Fruit fly (Drosophila melanogaster): ENCODE measurements around the gene CG32189.

dm6 chr3L:17806357-17807025, 28.5 kb downstream of the CG32189 start, which contains the start of gene CG32187:
- TF ChIP-seq psq (optimal IDR thresholded peaks at IDR 0.05) (no peak), Sin3A (optimal IDR thresholded peaks at IDR 0.05) (no peak), h (optimal IDR thresholded peaks at IDR 0.05) (no peak), Myc (optimal IDR thresholded peaks at IDR 0.05) (no peak), insv (optimal IDR thresholded peaks at IDR 0.05) (no peak), ttk (optimal IDR thresholded peaks at IDR 0.05) (no peak)
